Fruit fly (Drosophila melanogaster) whole organism, embryonic: Measurements from ENCODE around the gene CG32801.

ENCODE experiments used
- Antp ChIP-seq: fragments of 200-800 bp; sonication (Bioruptor generic); optimal IDR thresholded peaks from 3 replicates; lab custom pipeline; 2016; ENCODE audit warnings: missing biosample characterization, missing genetic modification characterization
- Bgb ChIP-seq: fragments of 200-800 bp; sonication (Bioruptor generic); IDR thresholded peaks from 2 replicates; pipeline ENCODE4 v1.3.6; 2022; ENCODE audit warnings: missing biosample characterization, missing genetic modification characterization; ENCODE audit not compliant: partially characterized antibody
- CG11695 ChIP-seq: fragments of 200-800 bp; sonication (Bioruptor generic); IDR thresholded peaks from 3 replicates; pipeline ENCODE4 v1.3.6; 2022; ENCODE audit warnings: missing biosample characterization, missing genetic modification characterization
- CG11696 ChIP-seq: fragments of 200-800 bp; sonication (Bioruptor generic); IDR thresholded peaks from 2 replicates; pipeline ENCODE4 v1.3.6; 2022; ENCODE audit warnings: missing biosample characterization, missing genetic modification characterization
- CG12769 ChIP-seq: fragments of 200-800 bp; sonication (Bioruptor generic); optimal IDR thresholded peaks from 2 replicates; lab custom pipeline; 2019; ENCODE audit warnings: missing biosample characterization, mild to moderate bottlenecking, missing genetic modification characterization, moderate library complexity
- CG13123 ChIP-seq: fragments of 200-800 bp; sonication (Bioruptor generic); optimal IDR thresholded peaks from 2 replicates; lab custom pipeline; 2016; ENCODE audit warnings: missing biosample characterization, missing genetic modification characterization
- CG14860 ChIP-seq: fragments of 200-800 bp; sonication (Bioruptor generic); IDR thresholded peaks from 3 replicates; pipeline ENCODE4 v1.3.6; 2022; ENCODE audit warnings: missing biosample characterization, missing genetic modification characterization; ENCODE audit not compliant: partially characterized antibody
- CG15269 ChIP-seq: fragments of 200-800 bp; sonication (Bioruptor generic); optimal IDR thresholded peaks from 2 replicates; lab custom pipeline; 2018; ENCODE audit warnings: missing biosample characterization, mild to moderate bottlenecking, missing genetic modification characterization, moderate library complexity
- CG17186 ChIP-seq: fragments of 200-800 bp; sonication (Bioruptor generic); optimal IDR thresholded peaks from 3 replicates; lab custom pipeline; 2017; ENCODE audit warnings: missing biosample characterization, missing genetic modification reagents, missing genetic modification characterization
- CG17328 ChIP-seq: fragments of 200-800 bp; sonication (Bioruptor generic); IDR thresholded peaks from 2 replicates; pipeline ENCODE4 v1.3.6; 2022; ENCODE audit warnings: missing biosample characterization, missing genetic modification characterization
- CG17359 ChIP-seq: fragments of 200-800 bp; sonication (Bioruptor generic); optimal IDR thresholded peaks from 3 replicates; lab custom pipeline; 2018; ENCODE audit warnings: missing biosample characterization, mild to moderate bottlenecking, missing genetic modification characterization, moderate library complexity
- CG2678 ChIP-seq: fragments of 200-800 bp; sonication (Bioruptor generic); optimal IDR thresholded peaks from 3 replicates; lab custom pipeline; 2019; ENCODE audit warnings: missing biosample characterization, mild to moderate bottlenecking, missing genetic modification characterization, moderate library complexity
- CG3995 ChIP-seq: fragments of 200-800 bp; sonication (Bioruptor generic); optimal IDR thresholded peaks from 3 replicates; lab custom pipeline; 2016; ENCODE audit warnings: missing biosample characterization, missing genetic modification characterization
- CG5180 ChIP-seq: fragments of 200-800 bp; sonication (Bioruptor generic); optimal IDR thresholded peaks from 3 replicates; lab custom pipeline; 2017; ENCODE audit warnings: missing biosample characterization, missing genetic modification characterization, mild to moderate bottlenecking, moderate library complexity, missing genetic modification reagents
- CG9876 ChIP-seq: fragments of 200-800 bp; sonication (Bioruptor generic); optimal IDR thresholded peaks from 2 replicates; lab custom pipeline; 2016; ENCODE audit warnings: missing biosample characterization, missing genetic modification characterization
- CG9932 ChIP-seq: fragments of 200-800 bp; sonication (Bioruptor generic); IDR thresholded peaks from 2 replicates; pipeline ENCODE4 v1.3.6; 2022; ENCODE audit warnings: missing biosample characterization, missing genetic modification characterization
- Chrac-16 ChIP-seq: fragments of 200-800 bp; sonication (Bioruptor generic); optimal IDR thresholded peaks from 3 replicates; lab custom pipeline; 2016; ENCODE audit warnings: missing biosample characterization, missing genetic modification characterization
- D19A ChIP-seq: fragments of 200-800 bp; optimal IDR thresholded peaks from 3 replicates; lab custom pipeline; 2019; ENCODE audit warnings: missing biosample characterization, mild to moderate bottlenecking, missing genetic modification characterization, moderate library complexity
- Dfd ChIP-seq, 2 experiments: fragments of >200 bp; optimal IDR thresholded peaks; 2 replicates each; lab custom pipeline; 2017; ENCODE audit warnings: missing biosample characterization in 2 of 2, missing genetic modification characterization in 2 of 2
- HmgD ChIP-seq: fragments of 200-800 bp; sonication (Bioruptor generic); optimal IDR thresholded peaks from 3 replicates; lab custom pipeline; 2016; ENCODE audit warnings: missing biosample characterization, missing genetic modification characterization
- Hr3 ChIP-seq: fragments of 200-800 bp; sonication (Bioruptor generic); optimal IDR thresholded peaks from 3 replicates; lab custom pipeline; 2016; ENCODE audit warnings: missing biosample characterization, missing genetic modification characterization
- Hsf ChIP-seq: fragments of 200-800 bp; sonication (Bioruptor generic); optimal IDR thresholded peaks from 3 replicates; lab custom pipeline; 2016; ENCODE audit warnings: missing biosample characterization, missing genetic modification characterization
- Jarid2 ChIP-seq: fragments of 200-800 bp; sonication (Bioruptor generic); optimal IDR thresholded peaks from 3 replicates; lab custom pipeline; 2017; ENCODE audit warnings: mild to moderate bottlenecking, missing biosample characterization, missing genetic modification reagents, missing genetic modification characterization
- Mad ChIP-seq: fragments of 200-800 bp; sonication (Bioruptor generic); optimal IDR thresholded peaks from 2 replicates; lab custom pipeline; 2016; ENCODE audit warnings: missing biosample characterization, missing genetic modification characterization
- NFAT ChIP-seq: fragments of 200-800 bp; sonication (Bioruptor generic); IDR thresholded peaks from 2 replicates; pipeline ENCODE4 v1.3.6; 2022; ENCODE audit warnings: missing biosample characterization, missing genetic modification characterization
- Neu2 ChIP-seq: fragments of 200-800 bp; sonication (Bioruptor generic); optimal IDR thresholded peaks from 3 replicates; lab custom pipeline; 2016; ENCODE audit warnings: missing biosample characterization, missing genetic modification characterization, borderline replicate concordance
- Poxn ChIP-seq: fragments of 200-800 bp; sonication (Bioruptor generic); IDR thresholded peaks from 2 replicates; pipeline ENCODE4 v1.3.6; 2022; ENCODE audit warnings: missing biosample characterization, missing genetic modification characterization
- Trl ChIP-seq, 3 experiments: fragments of >200 bp in 2 of 3; fragments of 200-800 bp in 1 of 3; sonication (Bioruptor generic) in 1 of 3; optimal IDR thresholded peaks; 2 replicates in 1 of 3; 3 replicates in 2 of 3; lab custom pipeline; 2016 to 2017; ENCODE audit warnings: missing biosample characterization in 1 of 3, missing genetic modification characterization in 1 of 3
- Usf ChIP-seq: fragments of 200-800 bp; sonication (Bioruptor generic); optimal IDR thresholded peaks from 2 replicates; lab custom pipeline; 2017; ENCODE audit warnings: missing genotype, missing biosample characterization, missing genetic modification characterization
- ara ChIP-seq: fragments of 200-800 bp; sonication (Bioruptor generic); IDR thresholded peaks from 2 replicates; pipeline ENCODE4 v1.3.6; 2022; ENCODE audit warnings: missing biosample characterization, missing genetic modification characterization
- bbx ChIP-seq: fragments of 200-800 bp; sonication (Bioruptor generic); IDR thresholded peaks from 2 replicates; pipeline ENCODE4 v1.3.6; 2022; ENCODE audit warnings: missing biosample characterization, missing genetic modification characterization; ENCODE audit not compliant: partially characterized antibody
- bowl ChIP-seq: fragments of 200-800 bp; sonication (Bioruptor generic); IDR thresholded peaks from 2 replicates; pipeline ENCODE4 v1.3.6; 2022; ENCODE audit warnings: missing biosample characterization, missing genetic modification characterization
- ewg ChIP-seq: fragments of 200-800 bp; sonication (Bioruptor generic); optimal IDR thresholded peaks from 3 replicates; lab custom pipeline; 2017; ENCODE audit warnings: mild to moderate bottlenecking, missing biosample characterization, missing genetic modification reagents, missing genetic modification characterization
- eyg ChIP-seq: fragments of 200-800 bp; sonication (Bioruptor generic); optimal IDR thresholded peaks from 3 replicates; lab custom pipeline; 2016; ENCODE audit warnings: missing biosample characterization, missing genetic modification characterization
- gsb-n ChIP-seq: fragments of 200-800 bp; sonication (Bioruptor generic); optimal IDR thresholded peaks from 3 replicates; lab custom pipeline; 2018; ENCODE audit warnings: missing biosample characterization, mild to moderate bottlenecking, missing genetic modification characterization
- jumu ChIP-seq: fragments of 200-800 bp; sonication (Bioruptor generic); optimal IDR thresholded peaks from 3 replicates; lab custom pipeline; 2016; ENCODE audit warnings: missing biosample characterization, missing genetic modification characterization
- peb ChIP-seq: fragments of 200-800 bp; sonication (Bioruptor generic); IDR thresholded peaks from 2 replicates; pipeline ENCODE4 v1.3.6; 2022; ENCODE audit warnings: missing biosample characterization, missing genetic modification characterization
- pnt ChIP-seq: fragments of 200-800 bp; sonication (Bioruptor generic); optimal IDR thresholded peaks from 3 replicates; lab custom pipeline; 2016; ENCODE audit warnings: missing biosample characterization, missing genetic modification characterization
- rib ChIP-seq: fragments of 200-800 bp; sonication (Bioruptor generic); IDR thresholded peaks from 2 replicates; pipeline ENCODE4 v1.3.6; 2022; ENCODE audit warnings: missing biosample characterization, missing genetic modification characterization
- sc ChIP-seq, 3 experiments: fragments of >200 bp in 2 of 3; fragments of 200-800 bp in 1 of 3; sonication (Bioruptor generic) in 1 of 3; optimal IDR thresholded peaks; 2 replicates in 2 of 3; 3 replicates in 1 of 3; lab custom pipeline; 2017; ENCODE audit warnings: mild to moderate bottlenecking in 1 of 3, missing biosample characterization in 1 of 3, missing genetic modification characterization in 1 of 3, missing genetic modification reagents in 1 of 3
- tio ChIP-seq: fragments of 200-800 bp; sonication (Bioruptor generic); optimal IDR thresholded peaks from 2 replicates; lab custom pipeline; 2017; ENCODE audit warnings: missing biosample characterization, missing genetic modification characterization, inconsistent platforms
- tna ChIP-seq: fragments of 200-800 bp; sonication (Bioruptor generic); IDR thresholded peaks from 2 replicates; pipeline ENCODE4 v1.3.6; 2022; ENCODE audit warnings: missing biosample characterization, missing genetic modification characterization; ENCODE audit not compliant: partially characterized antibody
- zfh1 ChIP-seq: fragments of 200-800 bp; sonication (Bioruptor generic); IDR thresholded peaks from 3 replicates; pipeline ENCODE4 v1.3.6; 2022; ENCODE audit warnings: missing biosample characterization, missing genetic modification characterization

CG32801 gene

DNA sequence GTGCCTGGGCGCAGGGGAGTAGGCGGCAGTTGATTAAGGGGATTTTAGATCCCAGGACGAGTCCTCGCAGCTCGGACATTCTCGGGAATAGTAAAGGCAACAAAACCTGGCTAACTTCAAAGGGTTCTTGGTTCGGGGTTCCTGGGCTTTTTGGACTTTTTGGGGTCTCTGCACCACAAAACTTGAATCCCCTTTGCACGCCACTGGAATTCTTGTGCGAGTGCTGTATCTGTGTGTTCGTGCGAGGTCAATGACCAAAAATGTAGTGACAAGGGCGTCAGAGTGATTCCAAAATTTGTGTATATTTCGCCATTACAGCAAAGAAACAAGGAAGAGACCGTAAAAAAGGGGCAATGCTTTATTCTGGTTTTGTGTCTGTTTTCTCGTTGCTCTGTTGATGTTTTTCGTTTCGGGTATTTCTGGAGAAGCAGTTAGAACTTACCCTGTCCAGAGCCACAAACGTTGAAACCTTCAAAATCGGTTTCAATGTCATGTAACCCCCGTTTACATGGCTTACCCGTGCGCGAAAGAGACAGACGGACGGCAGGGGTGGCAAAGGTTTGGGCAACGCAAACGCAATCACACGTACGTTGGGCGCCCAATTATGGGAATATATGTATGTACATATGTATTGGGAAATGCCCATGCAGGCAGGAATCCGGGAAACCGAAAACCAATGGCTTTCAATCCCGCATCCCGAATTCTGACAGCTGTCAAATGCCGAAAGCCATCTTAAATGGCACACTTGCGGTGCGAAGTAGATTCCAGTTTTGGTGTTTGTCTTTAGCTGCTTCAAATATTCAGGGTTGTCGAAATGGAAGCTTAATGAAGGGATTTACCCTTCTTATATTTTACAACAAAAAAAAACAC lies 41.5 kb upstream of the CG32801 start (continued):
- peak; percentile 20 for TF ChIP-seq Hr3 (GFP tag; lab: Kevin White, UChicago)
- TF ChIP-seq ara: peak; percentile 28; the same call in 1 of the 2 replicates
- TF ChIP-seq CG15269: peak; percentile 38
- peak; percentile 36 for TF ChIP-seq ewg
- TF ChIP-seq Neu2 (GFP tag; lab: Kevin White, UChicago): no peak
- TF ChIP-seq CG17186 (GFP tag; lab: Kevin White, UChicago): no peak
- TF ChIP-seq bowl (GFP tag; lab: Robert Waterston, UW): no peak
- TF ChIP-seq CG12769: peak; percentile 44
- TF ChIP-seq zfh1 (GFP tag; lab: Robert Waterston, UW): peak; percentile 63; the same call in 2 of the 3 replicates
- TF ChIP-seq pnt (GFP tag; lab: Kevin White, UChicago): peak; percentile 8
- TF ChIP-seq sc (optimal IDR thresholded peaks at IDR 0.05; lab: Kevin White, UChicago): no peak
- no peak for TF ChIP-seq sc (GFP tag; optimal IDR thresholded peaks at IDR 0.05; lab: Kevin White, UChicago)
- peak; percentile 26 for TF ChIP-seq Hsf
- no peak for TF ChIP-seq Jarid2 (GFP tag; lab: Kevin White, UChicago)
- peak; percentile 11 for TF ChIP-seq CG13123 (GFP tag; lab: Kevin White, UChicago)
- TF ChIP-seq rib (GFP tag; lab: Robert Waterston, UW): no peak
- TF ChIP-seq Dfd (GFP tag; optimal IDR thresholded peaks at IDR 0.05; lab: Kevin White, UChicago): no peak
- no peak for TF ChIP-seq Bgb (GFP tag; lab: Robert Waterston, UW)
- peak; percentile 49 for TF ChIP-seq Chrac-16
- peak; percentile 47; the same call in 2 of the 3 replicates for TF ChIP-seq CG11695
- TF ChIP-seq tio: no peak
- no peak for TF ChIP-seq bbx (GFP tag; lab: Robert Waterston, UW)
- TF ChIP-seq CG9932: peak; percentile 47
- no peak for TF ChIP-seq tna (GFP tag; lab: Robert Waterston, UW)
- no peak for TF ChIP-seq eyg
- no peak for TF ChIP-seq D19A (tag; lab: Kevin White, UChicago)
- TF ChIP-seq CG17328: peak; percentile 44; the same call in 1 of the 2 replicates
- 0 out of 3 replicates have a peak, but pooled peaks have one; percentile 11 for TF ChIP-seq CG14860 (GFP tag; lab: Robert Waterston, UW)
- TF ChIP-seq CG2678 (tag; lab: Kevin White, UChicago): peak; percentile 60
- TF ChIP-seq Usf (GFP tag; lab: Kevin White, UChicago): peak; percentile 31
- TF ChIP-seq CG3995 (GFP tag; lab: Kevin White, UChicago): peak; percentile 31
- TF ChIP-seq peb: 0 out of 2 replicates have a peak, but pooled peaks have one; percentile 10
- TF ChIP-seq jumu (GFP tag; lab: Kevin White, UChicago): peak; percentile 36
- no peak for TF ChIP-seq Trl (optimal IDR thresholded peaks at IDR 0.05; lab: Kevin White, UChicago)
- peak; percentile 18 for TF ChIP-seq Trl (GFP tag; optimal IDR thresholded peaks at IDR 0.05; lab: Kevin White, UChicago)
- TF ChIP-seq Mad: peak; percentile 66
- TF ChIP-seq Poxn (GFP tag; lab: Robert Waterston, UW): peak; percentile 22; the same call in 1 of the 2 replicates
- peak; percentile 27 for TF ChIP-seq gsb-n (tag; lab: Kevin White, UChicago)
- peak; percentile 40 for TF ChIP-seq CG17359 (tag; lab: Kevin White, UChicago)
- TF ChIP-seq CG11696 (GFP tag; lab: Robert Waterston, UW): no peak
- no peak for TF ChIP-seq NFAT
- TF ChIP-seq HmgD: no peak
- peak; percentile 76 for TF ChIP-seq Antp
- no peak for TF ChIP-seq CG5180
- peak; percentile 22 for TF ChIP-seq CG9876 (GFP tag; lab: Kevin White, UChicago)
